Worm (Caenorhabditis elegans) whole organism, L1 larva: ENCODE results near the gene F40A3.2.
A peak's percentile ranks its signal among the peaks of the same experiment; 100 is the strongest.

Experiments
- C04F5.9 ChIP-seq: sonication (generic microtip); optimal IDR thresholded peaks from 2 replicates; lab custom pipeline; 2016; ENCODE audit warnings: missing genetic modification characterization, missing compliant biosample characterization
- aly-2 ChIP-seq: fragments of 150-350 bp; optimal IDR thresholded peaks from 2 replicates; lab custom pipeline; 2014; ENCODE audit warnings: missing biosample characterization, missing genetic modification characterization
- ceh-63 ChIP-seq: fragments of 200-800 bp; sonication (Bioruptor generic); optimal IDR thresholded peaks from 2 replicates; lab custom pipeline; 2018; ENCODE audit warnings: mild to moderate bottlenecking, missing genetic modification characterization, missing compliant biosample characterization
- ceh-82 ChIP-seq, 3 experiments: fragments of 150-350 bp in 1 of 3; sonication (generic microtip) in 2 of 3; optimal IDR thresholded peaks; 2 replicates each; lab custom pipeline; 2014 to 2017; ENCODE audit warnings: missing biosample characterization in 3 of 3, missing genetic modification characterization in 3 of 3
- ceh-88 ChIP-seq: fragments of 200-800 bp; sonication (Bioruptor generic); IDR thresholded peaks from 2 replicates; pipeline ENCODE4 v1.3.6; 2022; ENCODE audit warnings: missing genetic modification characterization, missing compliant biosample characterization
- ces-1 ChIP-seq: fragments of 150-350 bp; optimal IDR thresholded peaks from 2 replicates; lab custom pipeline; 2014; ENCODE audit warnings: missing biosample characterization, missing genetic modification reagents, missing genetic modification characterization
- dsc-1 ChIP-seq: sonication (generic microtip); optimal IDR thresholded peaks from 2 replicates; lab custom pipeline; 2016; ENCODE audit warnings: mild to moderate bottlenecking, missing genetic modification characterization, missing compliant biosample characterization
- efl-1 ChIP-seq, 4 experiments: fragments of 150-350 bp; optimal IDR thresholded peaks in 3 of 4; peaks in 1 of 4; 1 replicate in 1 of 4; 2 replicates in 3 of 4; lab custom pipeline; 2014; ENCODE audit warnings: missing biosample characterization in 2 of 4, missing genetic modification characterization in 2 of 4, missing genetic modification reagents in 2 of 4
- efl-3 ChIP-seq: fragments of 200-800 bp; sonication (Bioruptor generic); optimal IDR thresholded peaks from 2 replicates; lab custom pipeline; 2018; ENCODE audit warnings: mild to moderate bottlenecking, missing genetic modification characterization, missing compliant biosample characterization
- egl-27 ChIP-seq, 2 experiments: fragments of 150-350 bp in 1 of 2; sonication (generic microtip); optimal IDR thresholded peaks; 3 replicates each; lab custom pipeline; 2017 to 2018; ENCODE audit warnings: missing biosample characterization in 2 of 2, missing genetic modification characterization in 2 of 2, missing genetic modification reagents in 2 of 2
- elt-2 ChIP-seq: sonication (generic microtip); optimal IDR thresholded peaks from 2 replicates; lab custom pipeline; 2016; ENCODE audit warnings: missing genetic modification characterization, mild to moderate bottlenecking, inconsistent platforms, missing compliant biosample characterization, missing genetic modification reagents
- elt-3 ChIP-seq, 6 experiments: fragments of 150-350 bp in 1 of 6; sonication (generic microtip); optimal IDR thresholded peaks; 2 replicates each; lab custom pipeline; 2017 to 2018; ENCODE audit warnings: missing biosample characterization in 6 of 6, missing genetic modification characterization in 6 of 6, inconsistent platforms in 1 of 6
- fkh-10 ChIP-seq: sonication (generic microtip); optimal IDR thresholded peaks from 2 replicates; lab custom pipeline; 2017; ENCODE audit warnings: missing biosample characterization, missing genetic modification reagents, missing genetic modification characterization
- fkh-4 ChIP-seq: sonication (generic microtip); optimal IDR thresholded peaks from 2 replicates; lab custom pipeline; 2016; ENCODE audit warnings: missing compliant biosample characterization, missing genetic modification characterization, borderline replicate concordance
- fkh-8 ChIP-seq: sonication (generic microtip); optimal IDR thresholded peaks from 2 replicates; lab custom pipeline; 2016; ENCODE audit warnings: mild to moderate bottlenecking, missing genetic modification characterization, missing compliant biosample characterization
- hlh-17 ChIP-seq: fragments of 200-800 bp; sonication (Bioruptor generic); optimal IDR thresholded peaks from 2 replicates; lab custom pipeline; 2018; ENCODE audit warnings: missing genetic modification characterization, mild to moderate bottlenecking, missing compliant biosample characterization, moderate library complexity, borderline replicate concordance
- hlh-4 ChIP-seq: sonication (generic microtip); optimal IDR thresholded peaks from 2 replicates; lab custom pipeline; 2016; ENCODE audit warnings: mild to moderate bottlenecking, missing genetic modification characterization, missing compliant biosample characterization
- lin-14 ChIP-seq: fragments of 200-800 bp; sonication (Bioruptor generic); optimal IDR thresholded peaks from 2 replicates; lab custom pipeline; 2018; ENCODE audit warnings: mild to moderate bottlenecking, missing genetic modification characterization, moderate library complexity, missing compliant biosample characterization
- lin-15B ChIP-seq: fragments of 150-350 bp; sonication (generic microtip); optimal IDR thresholded peaks from 3 replicates; lab custom pipeline; 2014; ENCODE audit warnings: missing biosample characterization, missing genetic modification characterization
- lir-3 ChIP-seq: sonication (generic microtip); optimal IDR thresholded peaks from 2 replicates; lab custom pipeline; 2016; ENCODE audit warnings: mild to moderate bottlenecking, missing genetic modification characterization, moderate library complexity, missing compliant biosample characterization; ENCODE audit not compliant: poor library complexity
- lsy-2 ChIP-seq, 2 experiments: fragments of 150-350 bp; optimal IDR thresholded peaks; 2 replicates each; lab custom pipeline; 2014; ENCODE audit warnings: missing biosample characterization in 2 of 2, missing genetic modification characterization in 2 of 2
- mef-2 ChIP-seq: fragments of 150-350 bp; optimal IDR thresholded peaks from 2 replicates; lab custom pipeline; 2014; ENCODE audit warnings: missing biosample characterization, missing genetic modification characterization
- nhr-11 ChIP-seq: fragments of 150-350 bp; optimal IDR thresholded peaks from 2 replicates; lab custom pipeline; 2014; ENCODE audit warnings: missing biosample characterization, missing genetic modification characterization
- nhr-20 ChIP-seq: sonication (generic microtip); optimal IDR thresholded peaks from 2 replicates; lab custom pipeline; 2016; ENCODE audit warnings: mild to moderate bottlenecking, missing genetic modification characterization, missing compliant biosample characterization
- nhr-28 ChIP-seq: fragments of 150-350 bp; optimal IDR thresholded peaks from 2 replicates; lab custom pipeline; 2014; ENCODE audit warnings: missing biosample characterization, missing genetic modification characterization
- nhr-47 ChIP-seq: sonication (generic microtip); optimal IDR thresholded peaks from 2 replicates; lab custom pipeline; 2016; ENCODE audit warnings: mild to moderate bottlenecking, missing genetic modification characterization, moderate library complexity, missing compliant biosample characterization
- nhr-71 ChIP-seq: sonication (generic microtip); optimal IDR thresholded peaks from 2 replicates; lab custom pipeline; 2016; ENCODE audit warnings: mild to moderate bottlenecking, missing genetic modification characterization, moderate library complexity, missing compliant biosample characterization
- nhr-76 ChIP-seq: sonication (generic microtip); optimal IDR thresholded peaks from 2 replicates; lab custom pipeline; 2017; ENCODE audit warnings: missing biosample characterization, missing genetic modification characterization
- nhr-84 ChIP-seq: sonication (generic microtip); optimal IDR thresholded peaks from 2 replicates; lab custom pipeline; 2017; ENCODE audit warnings: missing biosample characterization, missing genetic modification characterization
- pag-3 ChIP-seq: sonication (generic microtip); optimal IDR thresholded peaks from 2 replicates; lab custom pipeline; 2017; ENCODE audit warnings: missing genetic modification characterization, mild to moderate bottlenecking, missing compliant biosample characterization, antibody characterized with exemption, borderline replicate concordance; ENCODE audit not compliant: insufficient read depth
- pax-3 ChIP-seq: fragments of 200-800 bp; sonication (Bioruptor generic); optimal IDR thresholded peaks from 2 replicates; lab custom pipeline; 2018; ENCODE audit warnings: mild to moderate bottlenecking, missing genetic modification characterization, moderate library complexity, missing compliant biosample characterization
- pqm-1 ChIP-seq: sonication (generic microtip); optimal IDR thresholded peaks from 3 replicates; lab custom pipeline; 2017; ENCODE audit warnings: missing biosample characterization, missing genetic modification characterization
- skn-1 ChIP-seq: fragments of 150-350 bp; optimal IDR thresholded peaks from 2 replicates; lab custom pipeline; 2014; ENCODE audit warnings: missing biosample characterization, missing genetic modification characterization
- snu-23 ChIP-seq: sonication (generic microtip); optimal IDR thresholded peaks from 2 replicates; lab custom pipeline; 2016; ENCODE audit warnings: missing genetic modification characterization, missing compliant biosample characterization
- sox-4 ChIP-seq: sonication (generic microtip); optimal IDR thresholded peaks from 2 replicates; lab custom pipeline; 2016; ENCODE audit warnings: missing genetic modification characterization, missing compliant biosample characterization
- sup-37 ChIP-seq: fragments of 200-800 bp; sonication (Bioruptor generic); optimal IDR thresholded peaks from 2 replicates; lab custom pipeline; 2018; ENCODE audit warnings: mild to moderate bottlenecking, missing genetic modification characterization, missing compliant biosample characterization
- swsn-7 ChIP-seq: sonication (generic microtip); optimal IDR thresholded peaks from 2 replicates; lab custom pipeline; 2016; ENCODE audit warnings: missing genetic modification characterization, missing compliant biosample characterization
- tlp-1 ChIP-seq: fragments of 150-350 bp; optimal IDR thresholded peaks from 2 replicates; lab custom pipeline; 2014; ENCODE audit warnings: missing biosample characterization, missing genetic modification characterization
- unc-62 ChIP-seq: fragments of 150-350 bp; optimal IDR thresholded peaks from 2 replicates; lab custom pipeline; 2014; ENCODE audit warnings: missing biosample characterization, missing genetic modification reagents, missing genetic modification characterization
- unc-86 ChIP-seq: sonication (generic microtip); optimal IDR thresholded peaks from 2 replicates; lab custom pipeline; 2016; ENCODE audit warnings: missing genetic modification characterization, missing compliant biosample characterization
- unc-98 ChIP-seq: fragments of 200-800 bp; sonication (Bioruptor generic); IDR thresholded peaks from 2 replicates; pipeline ENCODE4 v1.3.6; 2022; ENCODE audit warnings: missing genetic modification characterization, missing compliant biosample characterization
- vab-15 ChIP-seq: sonication (generic microtip); optimal IDR thresholded peaks from 2 replicates; lab custom pipeline; 2017; ENCODE audit warnings: missing genotype, mild to moderate bottlenecking, missing genetic modification characterization, missing compliant biosample characterization

F40A3.2 gene

DNA sequence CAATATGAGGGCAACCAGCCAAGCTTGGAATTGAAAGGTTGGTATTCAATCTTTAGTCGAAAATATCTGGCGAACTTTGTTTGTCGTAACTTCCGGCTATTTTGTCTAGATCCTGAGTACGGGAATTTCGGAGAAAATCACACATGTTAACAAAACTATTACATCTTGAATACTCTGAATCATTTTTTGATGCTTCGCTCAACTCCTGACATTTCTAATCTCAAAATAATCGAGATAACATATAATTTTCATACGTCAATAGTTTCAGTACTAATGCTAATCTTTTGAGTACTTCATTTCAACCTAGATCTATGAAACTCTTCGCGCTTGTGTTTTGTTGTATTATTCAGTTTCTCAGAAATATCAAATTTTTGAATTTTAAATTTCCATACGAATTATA, 22.5 kb downstream of the F40A3.2 start:
- TF ChIP-seq fkh-8 (tag; lab: Kevin White, UChicago) (peak; percentile 78), nhr-47 (tag; lab: Kevin White, UChicago) (peak; percentile 9), nhr-71 (peak; percentile 63), dsc-1 (tag; lab: Kevin White, UChicago) (peak; percentile 43), tlp-1 (tag; lab: Kevin White, UChicago) (no peak), sox-4 (tag; lab: Kevin White, UChicago) (peak; percentile 47), hlh-17 (no peak), ceh-88 (GFP tag; lab: Robert Waterston, UW) (no peak), sup-37 (no peak), C04F5.9 (no peak), lin-14 (GFP tag; lab: Kevin White, UChicago) (no peak), nhr-11 (peak; percentile 25), efl-1 (optimal IDR thresholded peaks at IDR 0.05; lab: Kevin White, UChicago) (no peak), efl-1 (GFP tag; optimal IDR thresholded peaks at IDR 0.05 in 1 of 2; lab: Kevin White, UChicago) (no peak)
- TF ChIP-seq, all 84 proteins: peak for 6

DNA sequence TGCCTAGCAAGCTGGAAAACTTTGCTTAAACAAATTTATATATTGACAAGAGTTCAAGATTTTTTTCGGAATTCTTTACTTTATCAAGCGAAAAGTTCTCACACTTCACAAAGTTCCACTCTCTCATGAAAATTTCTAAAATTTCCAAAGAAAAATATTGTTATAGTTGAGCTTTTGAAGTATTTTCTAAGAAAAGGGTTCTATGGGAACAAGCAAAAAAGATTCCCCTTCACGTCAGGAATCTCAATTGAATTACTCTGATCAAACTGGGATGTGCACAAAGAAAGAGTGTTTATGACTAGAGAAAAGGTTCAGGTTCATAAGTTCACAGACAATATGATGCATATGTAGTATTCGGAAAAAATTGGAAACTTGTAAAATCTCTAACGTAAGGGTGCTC, 25.7 kb downstream of the F40A3.2 start:
- TF ChIP-seq fkh-4 (tag; lab: Kevin White, UChicago) (no peak), unc-98 (GFP tag; lab: Robert Waterston, UW) (no peak), nhr-76 (tag; lab: Kevin White, UChicago) (no peak), fkh-10 (GFP tag; lab: Kevin White, UChicago) (no peak), egl-27 (tag; optimal IDR thresholded peaks at IDR 0.05; lab: Kevin White, UChicago) (no peak), lir-3 (tag; lab: Kevin White, UChicago) (no peak), pax-3 (no peak), snu-23 (no peak), ceh-82 (tag; optimal IDR thresholded peaks at IDR 0.05; lab: Kevin White, UChicago) (no peak), ceh-63 (GFP tag; lab: Kevin White, UChicago) (no peak), nhr-20 (tag; lab: Kevin White, UChicago) (no peak), hlh-4 (tag; lab: Kevin White, UChicago) (no peak), elt-2 (tag; lab: Kevin White, UChicago) (no peak), skn-1 (tag; lab: Kevin White, UChicago) (no peak)

DNA sequence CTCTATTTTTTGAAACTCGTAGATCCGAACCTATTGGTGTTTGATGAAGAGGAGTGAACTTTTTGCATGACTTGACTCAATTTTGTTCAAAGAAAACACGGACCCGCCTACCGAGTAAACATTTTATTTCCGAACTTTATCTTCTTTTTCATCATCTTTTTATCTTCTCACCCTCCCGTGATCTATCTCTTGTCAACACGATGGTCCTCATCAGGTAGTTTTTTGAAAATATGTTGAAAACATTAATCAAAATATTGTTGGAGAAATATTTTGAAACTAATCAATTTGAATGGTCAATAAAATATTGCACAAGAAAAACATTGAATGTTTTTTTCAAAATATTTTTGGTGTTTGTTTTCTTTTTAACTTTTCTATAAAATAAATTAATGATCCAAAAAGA, 29.7 kb downstream of the F40A3.2 start:
- TF ChIP-seq efl-3 (GFP tag; lab: Kevin White, UChicago) (no peak), ces-1 (GFP tag; lab: Kevin White, UChicago) (no peak), nhr-76 (tag; lab: Kevin White, UChicago) (no peak), pqm-1 (tag; lab: Kevin White, UChicago) (no peak), hlh-4 (tag; lab: Kevin White, UChicago) (no peak), elt-3 (tag; optimal IDR thresholded peaks at IDR 0.05; lab: Kevin White, UChicago) (no peak), pag-3 (no peak), unc-62 (GFP tag; lab: Kevin White, UChicago) (no peak), nhr-28 (no peak), aly-2 (tag; lab: Kevin White, UChicago) (no peak), lin-15B (no peak), nhr-84 (tag; lab: Kevin White, UChicago) (no peak), lsy-2 (tag; optimal IDR thresholded peaks at IDR 0.05; lab: Kevin White, UChicago) (no peak), swsn-7 (tag; lab: Kevin White, UChicago) (no peak), unc-86 (tag; lab: Kevin White, UChicago) (no peak), mef-2 (tag; lab: Kevin White, UChicago) (no peak), vab-15 (tag; lab: Kevin White, UChicago) (no peak)
